Worm (Caenorhabditis elegans) whole organism, late embryonic: ENCODE results near the gene ZK688.10.
A peak's percentile ranks its signal among the peaks of the same experiment; 100 is the strongest.

Source experiments
- C08G9.2 ChIP-seq: sonication (generic microtip); optimal IDR thresholded peaks from 2 replicates; lab custom pipeline; 2016; ENCODE audit warnings: mild to moderate bottlenecking, missing genetic modification characterization, moderate library complexity, missing compliant biosample characterization
- K09A11.1 ChIP-seq: sonication (generic microtip); optimal IDR thresholded peaks from 2 replicates; lab custom pipeline; 2017; ENCODE audit warnings: antibody characterized with exemption, mild to moderate bottlenecking, missing genetic modification characterization, missing compliant biosample characterization; ENCODE audit not compliant: insufficient read depth
- T23F11.4 ChIP-seq: fragments of 200-800 bp; sonication (Bioruptor generic); optimal IDR thresholded peaks from 2 replicates; lab custom pipeline; 2018; ENCODE audit warnings: mild to moderate bottlenecking, missing genetic modification characterization, missing compliant biosample characterization
- ama-1 ChIP-seq: fragments of 150-350 bp; optimal IDR thresholded peaks from 2 replicates; lab custom pipeline; 2014
- ceh-14 ChIP-seq: sonication (generic microtip); optimal IDR thresholded peaks from 2 replicates; lab custom pipeline; 2016; ENCODE audit warnings: missing genotype, missing genetic modification characterization, missing compliant biosample characterization
- ceh-19 ChIP-seq: fragments of 200-800 bp; sonication (Bioruptor generic); optimal IDR thresholded peaks from 2 replicates; lab custom pipeline; 2018; ENCODE audit warnings: mild to moderate bottlenecking, missing genetic modification characterization, missing compliant biosample characterization
- ceh-2 ChIP-seq: sonication (generic microtip); optimal IDR thresholded peaks from 2 replicates; lab custom pipeline; 2016; ENCODE audit warnings: missing genotype, missing genetic modification characterization, missing compliant biosample characterization
- ceh-31 ChIP-seq: sonication (generic microtip); optimal IDR thresholded peaks from 2 replicates; lab custom pipeline; 2016; ENCODE audit warnings: missing genetic modification characterization, missing compliant biosample characterization
- ceh-45 ChIP-seq: fragments of 200-800 bp; sonication (Bioruptor generic); IDR thresholded peaks from 2 replicates; pipeline ENCODE4 v1.3.6; 2022; ENCODE audit warnings: missing genetic modification reagents, missing genetic modification characterization, missing compliant biosample characterization
- ceh-48 ChIP-seq: sonication (generic microtip); optimal IDR thresholded peaks from 2 replicates; lab custom pipeline; 2016; ENCODE audit warnings: missing genetic modification characterization, inconsistent platforms, missing compliant biosample characterization
- ceh-6 ChIP-seq: fragments of 200-800 bp; sonication (Bioruptor generic); optimal IDR thresholded peaks from 2 replicates; lab custom pipeline; 2018; ENCODE audit warnings: mild to moderate bottlenecking, missing genetic modification characterization, missing compliant biosample characterization
- dmd-4 ChIP-seq: sonication (generic microtip); optimal IDR thresholded peaks from 2 replicates; lab custom pipeline; 2016; ENCODE audit warnings: borderline replicate concordance, missing genetic modification characterization, missing compliant biosample characterization
- elt-2 ChIP-seq: sonication (generic microtip); optimal IDR thresholded peaks from 2 replicates; lab custom pipeline; 2016; ENCODE audit warnings: missing genetic modification reagents, missing genetic modification characterization, missing compliant biosample characterization
- elt-4 ChIP-seq: sonication (generic microtip); optimal IDR thresholded peaks from 2 replicates; lab custom pipeline; 2016; ENCODE audit warnings: missing genetic modification characterization, missing compliant biosample characterization
- ets-4 ChIP-seq: sonication (generic microtip); optimal IDR thresholded peaks from 2 replicates; lab custom pipeline; 2016; ENCODE audit warnings: missing genetic modification characterization, missing compliant biosample characterization
- fax-1 ChIP-seq: sonication (generic microtip); optimal IDR thresholded peaks from 2 replicates; lab custom pipeline; 2016; ENCODE audit warnings: missing genotype, missing genetic modification characterization, missing compliant biosample characterization
- fkh-10 ChIP-seq: fragments of 150-350 bp; optimal IDR thresholded peaks from 2 replicates; lab custom pipeline; 2014; ENCODE audit warnings: missing biosample characterization, missing genetic modification reagents, missing genetic modification characterization
- fkh-6 ChIP-seq: sonication (generic microtip); optimal IDR thresholded peaks from 2 replicates; lab custom pipeline; 2016; ENCODE audit warnings: missing genetic modification characterization, missing compliant biosample characterization
- hlh-30 ChIP-seq: sonication (generic microtip); optimal IDR thresholded peaks from 2 replicates; lab custom pipeline; 2017; ENCODE audit warnings: antibody characterized with exemption, missing genetic modification characterization, missing compliant biosample characterization; ENCODE audit not compliant: insufficient read depth
- hlh-6 ChIP-seq: sonication (generic microtip); optimal IDR thresholded peaks from 2 replicates; lab custom pipeline; 2016; ENCODE audit warnings: missing genotype, missing genetic modification characterization, missing compliant biosample characterization
- hlh-8 ChIP-seq: sonication (generic microtip); optimal IDR thresholded peaks from 2 replicates; lab custom pipeline; 2016; ENCODE audit warnings: missing genotype, missing genetic modification characterization, missing compliant biosample characterization
- mec-3 ChIP-seq: sonication (generic microtip); optimal IDR thresholded peaks from 2 replicates; lab custom pipeline; 2016; ENCODE audit warnings: borderline replicate concordance, missing genetic modification characterization, missing compliant biosample characterization
- nhr-232 ChIP-seq: sonication (generic microtip); optimal IDR thresholded peaks from 2 replicates; lab custom pipeline; 2016; ENCODE audit warnings: missing genetic modification characterization, missing compliant biosample characterization
- odd-2 ChIP-seq: sonication (generic microtip); optimal IDR thresholded peaks from 2 replicates; lab custom pipeline; 2017; ENCODE audit warnings: antibody characterized with exemption, mild to moderate bottlenecking, missing genetic modification characterization, missing compliant biosample characterization
- pat-9 ChIP-seq: fragments of 200-800 bp; sonication (Bioruptor generic); optimal IDR thresholded peaks from 2 replicates; lab custom pipeline; 2018; ENCODE audit warnings: mild to moderate bottlenecking, missing genetic modification characterization, moderate library complexity, missing compliant biosample characterization
- pha-4 ChIP-seq: fragments of 150-350 bp; optimal IDR thresholded peaks from 2 replicates; lab custom pipeline; 2018; ENCODE audit warnings: missing biosample characterization, missing genetic modification reagents, missing genetic modification characterization
- pqm-1 ChIP-seq: sonication (generic microtip); optimal IDR thresholded peaks from 2 replicates; lab custom pipeline; 2016; ENCODE audit warnings: missing genetic modification characterization, missing compliant biosample characterization
- pros-1 ChIP-seq: fragments of 150-350 bp; optimal IDR thresholded peaks from 2 replicates; lab custom pipeline; 2014; ENCODE audit warnings: missing biosample characterization, missing genetic modification reagents, missing genetic modification characterization
- ref-2 ChIP-seq: sonication (generic microtip); optimal IDR thresholded peaks from 2 replicates; lab custom pipeline; 2016; ENCODE audit warnings: missing genetic modification characterization, missing compliant biosample characterization
- sox-2 ChIP-seq: fragments of 200-800 bp; sonication (Bioruptor generic); IDR thresholded peaks from 2 replicates; pipeline ENCODE4 v1.3.6; 2022; ENCODE audit warnings: missing genetic modification reagents, missing genetic modification characterization, missing compliant biosample characterization
- tbx-2 ChIP-seq: sonication (generic microtip); optimal IDR thresholded peaks from 2 replicates; lab custom pipeline; 2016; ENCODE audit warnings: missing genetic modification characterization, missing compliant biosample characterization
- tbx-7 ChIP-seq: sonication (generic microtip); optimal IDR thresholded peaks from 2 replicates; lab custom pipeline; 2016; ENCODE audit warnings: missing genotype, missing genetic modification characterization, missing compliant biosample characterization
- unc-3 ChIP-seq, 2 experiments: fragments of 200-800 bp in 1 of 2; sonication (Bioruptor generic) in 1 of 2; sonication (generic microtip) in 1 of 2; conservative IDR thresholded peaks in 1 of 2; optimal IDR thresholded peaks in 1 of 2; 2 replicates each; pipeline versions ENCODE4 v1.3.6 to Lab custom; 2016 to 2022; ENCODE audit warnings: missing compliant biosample characterization in 2 of 2, missing genetic modification characterization in 2 of 2, missing genetic modification reagents in 1 of 2
- unc-42 ChIP-seq: sonication (generic microtip); optimal IDR thresholded peaks from 2 replicates; lab custom pipeline; 2016; ENCODE audit warnings: missing genotype, missing genetic modification characterization, missing compliant biosample characterization
- zip-5 ChIP-seq: sonication (generic microtip); optimal IDR thresholded peaks from 2 replicates; lab custom pipeline; 2016; ENCODE audit warnings: missing genetic modification characterization, missing compliant biosample characterization

ZK688.10 gene

ce11 chrIII:7861535-7862120 is 35.2 kb downstream of the ZK688.10 start, which contains the start of gene snr-5:
Gene snr-5 (plus strand): TSS chrIII:7862070.
- no peak for TF ChIP-seq ceh-48 (tag; lab: Kevin White, UChicago)
- TF ChIP-seq unc-42 (tag; lab: Kevin White, UChicago), result peak; percentile 11
- TF ChIP-seq hlh-30, result no peak
- no peak for TF ChIP-seq ceh-6

- TF ChIP-seq sox-2 (GFP tag; lab: Robert Waterston, UW) (no peak), pros-1 (tag; lab: Kevin White, UChicago) (no peak), pha-4 (tag; lab: Kevin White, UChicago) (no peak), T23F11.4 (GFP tag; lab: Kevin White, UChicago) (no peak), fax-1 (tag; lab: Kevin White, UChicago) (no peak), tbx-2 (tag; lab: Kevin White, UChicago) (no peak)
These were observed 35.9 kb downstream of the ZK688.10 start, which contains the start of gene cuc-1 for ce11 chrIII:7860885-7861284. Gene cuc-1 (minus strand): TSS chrIII:7860985.

- TF ChIP-seq pha-4 (tag; lab: Kevin White, UChicago) (no peak), ama-1 (no peak), mec-3 (tag; lab: Kevin White, UChicago) (no peak), pat-9 (no peak), C08G9.2 (tag; lab: Kevin White, UChicago) (no peak), ref-2 (tag; lab: Kevin White, UChicago) (no peak), hlh-6 (tag; lab: Kevin White, UChicago) (no peak), zip-5 (tag; lab: Kevin White, UChicago) (no peak), ceh-19 (no peak)
These were observed 37.5 kb downstream of the ZK688.10 start, which contains the start of gene tomm-7 for ce11 chrIII:7859313-7859712. Gene tomm-7 (plus strand): TSS chrIII:7859613.

ce11 chrIII:7858407-7859029 is 38.3 kb downstream of the ZK688.10 start, which contains the start of the genes coq-5 and ufm-1:
Gene coq-5 (minus strand): TSS chrIII:7858457.
Gene ufm-1 (plus strand): TSS chrIII:7858979.
- TF ChIP-seq T23F11.4 (GFP tag; lab: Kevin White, UChicago) (no peak), ceh-45 (GFP tag; lab: Robert Waterston, UW) (no peak), fkh-6 (no peak), unc-42 (tag; lab: Kevin White, UChicago) (peak; percentile 11), zip-5 (tag; lab: Kevin White, UChicago) (peak; percentile 47), ceh-14 (tag; lab: Kevin White, UChicago) (peak; percentile 14), pqm-1 (tag; lab: Kevin White, UChicago) (peak; percentile 33), ceh-31 (tag; lab: Kevin White, UChicago) (peak; percentile 77), odd-2 (tag; lab: Kevin White, UChicago) (no peak), sox-2 (GFP tag; lab: Robert Waterston, UW) (no peak), unc-3 (GFP tag; conservative IDR thresholded peaks at IDR 0.05; lab: Robert Waterston, UW) (no peak), unc-3 (tag; optimal IDR thresholded peaks at IDR 0.05; lab: Kevin White, UChicago) (no peak), K09A11.1 (tag; lab: Kevin White, UChicago) (no peak), elt-4 (tag; lab: Kevin White, UChicago) (no peak), dmd-4 (tag; lab: Kevin White, UChicago) (no peak), nhr-232 (tag; lab: Kevin White, UChicago) (no peak), elt-2 (tag; lab: Kevin White, UChicago) (peak; percentile 31), hlh-8 (tag; lab: Kevin White, UChicago) (peak; percentile 1), mec-3 (tag; lab: Kevin White, UChicago) (no peak), tbx-7 (tag; lab: Kevin White, UChicago) (peak; percentile 42), fax-1 (tag; lab: Kevin White, UChicago) (peak; percentile 0), ets-4 (peak; percentile 49), C08G9.2 (tag; lab: Kevin White, UChicago) (peak; percentile 73), ceh-2 (tag; lab: Kevin White, UChicago) (peak; percentile 69), tbx-2 (tag; lab: Kevin White, UChicago) (peak; percentile 14), fkh-10 (GFP tag; lab: Kevin White, UChicago) (no peak)
